Worm (Caenorhabditis elegans) whole organism, L3 larva: Measurements from ENCODE around the gene Y43F8B.13.

ENCODE experiments used
- R02D3.7 ChIP-seq: fragments of 150-350 bp; optimal IDR thresholded peaks from 2 replicates; lab custom pipeline; 2014; ENCODE audit warnings: missing biosample characterization, missing genetic modification characterization
- egl-5 ChIP-seq: fragments of 150-350 bp; optimal IDR thresholded peaks from 2 replicates; lab custom pipeline; 2017; ENCODE audit warnings: missing biosample characterization, missing genetic modification reagents, missing genetic modification characterization, inconsistent platforms
- nhr-237 ChIP-seq: fragments of 150-350 bp; optimal IDR thresholded peaks from 2 replicates; lab custom pipeline; 2014; ENCODE audit warnings: missing biosample characterization, missing genetic modification characterization
- nhr-28 ChIP-seq: fragments of 150-350 bp; optimal IDR thresholded peaks from 2 replicates; lab custom pipeline; 2014; ENCODE audit warnings: missing biosample characterization, missing genetic modification characterization
- nhr-77 ChIP-seq: fragments of 150-350 bp; optimal IDR thresholded peaks from 2 replicates; lab custom pipeline; 2014; ENCODE audit warnings: missing biosample characterization, missing genetic modification characterization
- pha-4 ChIP-seq: fragments of 150-350 bp; optimal IDR thresholded peaks from 2 replicates; lab custom pipeline; 2014; ENCODE audit warnings: missing biosample characterization, missing genetic modification reagents, missing genetic modification characterization
- pqm-1 ChIP-seq: fragments of 150-350 bp; optimal IDR thresholded peaks from 2 replicates; lab custom pipeline; 2017; ENCODE audit warnings: missing biosample characterization, missing genetic modification characterization, inconsistent platforms
- tbx-2 ChIP-seq: sonication (generic microtip); optimal IDR thresholded peaks from 2 replicates; lab custom pipeline; 2016; ENCODE audit warnings: mild to moderate bottlenecking, missing genetic modification characterization, missing compliant biosample characterization

ce11 chrV:19495145-19495544, 39.4 kb downstream of the Y43F8B.13 start:
- TF ChIP-seq pha-4 (tag; lab: Kevin White, UChicago) (no peak), nhr-28 (tag; lab: Kevin White, UChicago) (no peak), nhr-237 (tag; lab: Kevin White, UChicago) (no peak), tbx-2 (no peak), R02D3.7 (tag; lab: Kevin White, UChicago) (no peak), nhr-77 (tag; lab: Kevin White, UChicago) (no peak), egl-5 (tag; lab: Kevin White, UChicago) (no peak), pqm-1 (tag; lab: Kevin White, UChicago) (no peak)
